Worm (Caenorhabditis elegans): ENCODE results near the gene nonu-1.

The nonu-1 gene

DNA sequence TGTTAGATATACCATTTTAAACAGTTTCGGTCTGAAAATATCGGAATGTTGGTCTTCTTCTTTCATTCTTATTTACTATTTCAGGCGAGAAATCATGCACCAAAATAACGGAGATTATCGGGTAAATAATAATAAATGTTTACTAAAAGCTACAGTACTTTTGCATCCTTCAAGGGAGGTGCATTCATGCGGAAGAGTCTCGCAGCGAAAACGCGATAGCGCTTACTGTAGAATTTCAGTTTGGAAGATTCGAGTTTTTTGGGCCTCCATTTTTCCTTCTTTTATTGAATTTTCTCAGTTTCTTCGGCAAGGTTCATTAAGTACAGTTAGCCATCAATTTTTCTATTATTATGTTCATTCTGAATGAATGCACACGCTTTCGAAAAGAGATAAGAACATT is 6.4 kb upstream of the nonu-1 start, which contains the start of gene C35D10.7:
C35D10.7 (plus strand) TSS at position 85 of the 400 bp plus-strand sequence.
- TF ChIP-seq attf-3 (GFP tag; conservative IDR thresholded peaks at IDR 0.05) (no peak), F55B11.4 (tag; optimal IDR thresholded peaks at IDR 0.05; ENCODE audit: borderline replicate concordance, insufficient read depth) (no peak), bed-2 (GFP tag; IDR thresholded peaks at IDR 0.05) (no peak), mcd-1 (GFP tag; IDR thresholded peaks at IDR 0.05) (no peak), F33H1.4 (GFP tag; IDR thresholded peaks at IDR 0.05) (peak; percentile 75), egl-18 (GFP tag; IDR thresholded peaks at IDR 0.05) (no peak), Y53F4B.3 (GFP tag; IDR thresholded peaks at IDR 0.05) (no peak), attf-6 (GFP tag; IDR thresholded peaks at IDR 0.05) (no peak), ztf-6 (GFP tag; IDR thresholded peaks at IDR 0.05) (no peak), hsf-1 (GFP tag; IDR thresholded peaks at IDR 0.05) (no peak), aptf-2 (GFP tag; conservative IDR thresholded peaks at IDR 0.05) (no peak), Y56A3A.18 (GFP tag; IDR thresholded peaks at IDR 0.05) (no peak), B0019.2 (GFP tag; conservative IDR thresholded peaks at IDR 0.05) (no peak), nhr-90 (tag; optimal IDR thresholded peaks at IDR 0.05) (no peak), F52B5.7 (tag; optimal IDR thresholded peaks at IDR 0.05) (no peak), mel-28 (tag; optimal IDR thresholded peaks at IDR 0.05; ENCODE audit: borderline replicate concordance) (no peak), nfyb-1 (GFP tag; IDR thresholded peaks at IDR 0.05) (no peak), ceh-100 (GFP tag; IDR thresholded peaks at IDR 0.05) (no peak), aptf-3 (GFP tag; IDR thresholded peaks at IDR 0.05) (no peak), cebp-2 (GFP tag; IDR thresholded peaks at IDR 0.05) (no peak), unc-130 (GFP tag; optimal IDR thresholded peaks at IDR 0.05) (peak; percentile 25), lsl-1 (GFP tag; optimal IDR thresholded peaks at IDR 0.05) (peak; percentile 88), madf-6 (GFP tag; IDR thresholded peaks at IDR 0.05) (peak; percentile 73; the same call in 1 of the 2 replicates), hmg-20 (GFP tag; IDR thresholded peaks at IDR 0.05) (no peak), akir-1 (GFP tag; optimal IDR thresholded peaks at IDR 0.05) (no peak), ztf-28 (GFP tag; IDR thresholded peaks at IDR 0.05) (no peak), snpc-4 (GFP tag; optimal IDR thresholded peaks at IDR 0.05) (no peak), snpc-4 (tag; optimal IDR thresholded peaks at IDR 0.05) (no peak), xnd-1 (tag; optimal IDR thresholded peaks at IDR 0.05) (peak; percentile 14), hlh-12 (tag; optimal IDR thresholded peaks at IDR 0.05) (no peak), pha-4 (tag; optimal IDR thresholded peaks at IDR 0.05) (no peak), F37B4.10 (GFP tag; IDR thresholded peaks at IDR 0.05) (no peak), repo-1 (tag; optimal IDR thresholded peaks at IDR 0.05) (no peak)

DNA sequence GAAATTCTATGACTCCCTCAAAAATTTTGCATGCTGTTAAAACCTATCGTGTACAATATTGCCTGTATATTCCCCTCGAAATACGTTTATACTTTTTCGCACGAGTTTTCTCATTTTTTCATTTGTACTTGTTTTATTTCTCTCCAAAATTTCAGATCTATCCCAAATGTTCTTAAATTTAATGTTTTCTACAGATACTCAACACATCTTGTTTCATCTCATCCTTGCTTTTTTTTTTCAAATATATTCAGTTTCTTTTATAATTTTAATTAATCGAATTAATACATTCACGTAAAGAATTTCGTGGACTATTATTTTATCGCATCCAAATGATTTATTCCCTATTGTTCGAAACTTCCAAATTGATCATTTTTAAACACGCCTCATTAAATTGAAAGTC is 5.2 kb upstream of the nonu-1 start, which contains the start of gene C35D10.8:
C35D10.8 (plus strand) TSS at position 301 of the 400 bp plus-strand sequence.
- TF ChIP-seq ekl-4 (GFP tag; IDR thresholded peaks at IDR 0.05), result no peak
- TF ChIP-seq hrde-1 (tag; optimal IDR thresholded peaks at IDR 0.05; ENCODE audit: borderline replicate concordance), result no peak
- TF ChIP-seq pbrm-1 (GFP tag; IDR thresholded peaks at IDR 0.05), result no peak
- no peak for TF ChIP-seq ztf-26 (tag; optimal IDR thresholded peaks at IDR 0.05)
- no peak for TF ChIP-seq snpc-1.3 (tag; optimal IDR thresholded peaks at IDR 0.05; ENCODE audit: insufficient read depth)
- no peak for TF ChIP-seq aptf-2 (GFP tag; conservative IDR thresholded peaks at IDR 0.05)
- no peak for TF ChIP-seq Y53G8AR.9 (GFP tag; conservative IDR thresholded peaks at IDR 0.05)
- TF ChIP-seq efl-1 (GFP tag; optimal IDR thresholded peaks at IDR 0.05), result no peak
- no peak for TF ChIP-seq ceh-91 (GFP tag; IDR thresholded peaks at IDR 0.05)
